Fruit fly (Drosophila melanogaster) whole organism, embryonic: ENCODE measurements around the gene Rfx.

ENCODE experiments used
- ATbp ChIP-seq: fragments of 200-800 bp; sonication (Bioruptor generic); optimal IDR thresholded peaks from 2 replicates; lab custom pipeline; 2017; ENCODE audit warnings: missing biosample characterization, mild to moderate bottlenecking, missing genetic modification characterization, missing genetic modification reagents
- Aef1 ChIP-seq: fragments of 200-800 bp; sonication (Bioruptor generic); IDR thresholded peaks from 3 replicates; pipeline ENCODE4 v1.3.6; 2022; ENCODE audit warnings: missing biosample characterization, missing genetic modification characterization
- Asciz ChIP-seq: fragments of 200-800 bp; sonication (Bioruptor generic); optimal IDR thresholded peaks from 2 replicates; lab custom pipeline; 2017; ENCODE audit warnings: missing biosample characterization, mild to moderate bottlenecking, missing genetic modification characterization, missing genetic modification reagents
- C15 ChIP-seq: fragments of 200-800 bp; sonication (Bioruptor generic); IDR thresholded peaks from 3 replicates; pipeline ENCODE4 v1.3.6; 2022; ENCODE audit warnings: missing biosample characterization, missing genetic modification characterization
- CG10267 ChIP-seq: fragments of 200-800 bp; sonication (Bioruptor generic); optimal IDR thresholded peaks from 2 replicates; lab custom pipeline; 2018; ENCODE audit warnings: missing biosample characterization, mild to moderate bottlenecking, missing genetic modification characterization, moderate library complexity
- CG10959 ChIP-seq: fragments of 200-800 bp; sonication (Bioruptor generic); IDR thresholded peaks from 2 replicates; pipeline ENCODE4 v1.3.6; 2022; ENCODE audit warnings: missing biosample characterization, missing genetic modification characterization
- CG11085 ChIP-seq: fragments of 200-800 bp; sonication (Bioruptor generic); IDR thresholded peaks from 2 replicates; pipeline ENCODE4 v1.3.6; 2022; ENCODE audit warnings: missing biosample characterization, missing genetic modification characterization
- CG12219 ChIP-seq: fragments of 200-800 bp; sonication (Bioruptor generic); optimal IDR thresholded peaks from 3 replicates; lab custom pipeline; 2018; ENCODE audit warnings: missing biosample characterization, mild to moderate bottlenecking, missing genetic modification characterization
- CG15269 ChIP-seq: fragments of 200-800 bp; sonication (Bioruptor generic); optimal IDR thresholded peaks from 2 replicates; lab custom pipeline; 2018; ENCODE audit warnings: missing biosample characterization, mild to moderate bottlenecking, missing genetic modification characterization, moderate library complexity
- CG15514 ChIP-seq: fragments of 200-800 bp; sonication (Bioruptor generic); optimal IDR thresholded peaks from 3 replicates; lab custom pipeline; 2017; ENCODE audit warnings: missing biosample characterization, missing genetic modification characterization, mild to moderate bottlenecking, moderate library complexity, missing genetic modification reagents
- CG17912 ChIP-seq: fragments of 200-800 bp; sonication (Bioruptor generic); optimal IDR thresholded peaks from 2 replicates; lab custom pipeline; 2018; ENCODE audit warnings: missing biosample characterization, mild to moderate bottlenecking, missing genetic modification characterization
- CG1832 ChIP-seq: fragments of 200-800 bp; sonication (Bioruptor generic); optimal IDR thresholded peaks from 2 replicates; lab custom pipeline; 2017; ENCODE audit warnings: missing biosample characterization, mild to moderate bottlenecking, missing genetic modification characterization, inconsistent platforms
- CG2129 ChIP-seq: fragments of 200-800 bp; sonication (Bioruptor generic); IDR thresholded peaks from 2 replicates; pipeline ENCODE4 v1.3.6; 2022; ENCODE audit warnings: missing biosample characterization, missing genetic modification characterization; ENCODE audit not compliant: partially characterized antibody
- CG32767 ChIP-seq: fragments of 200-800 bp; sonication (Bioruptor generic); IDR thresholded peaks from 2 replicates; pipeline ENCODE4 v1.3.6; 2022; ENCODE audit warnings: missing biosample characterization, missing genetic modification characterization
- CG7786 ChIP-seq: fragments of 200-800 bp; sonication (Bioruptor generic); optimal IDR thresholded peaks from 2 replicates; lab custom pipeline; 2016; ENCODE audit warnings: missing biosample characterization, missing genetic modification characterization
- CG8290 ChIP-seq, 3 experiments: fragments of 200-800 bp; sonication (Bioruptor generic); optimal IDR thresholded peaks; 2 replicates each; lab custom pipeline; 2016 to 2019; ENCODE audit warnings: missing biosample characterization in 3 of 3, missing genetic modification characterization in 3 of 3, mild to moderate bottlenecking in 2 of 3, moderate library complexity in 1 of 3
- CG9876 ChIP-seq: fragments of 200-800 bp; sonication (Bioruptor generic); optimal IDR thresholded peaks from 2 replicates; lab custom pipeline; 2016; ENCODE audit warnings: missing biosample characterization, missing genetic modification characterization
- CTCF ChIP-seq: fragments of 200-800 bp; sonication (Bioruptor generic); optimal IDR thresholded peaks from 2 replicates; lab custom pipeline; 2017; ENCODE audit warnings: missing biosample characterization, mild to moderate bottlenecking, missing genetic modification characterization, moderate library complexity
- Drgx ChIP-seq: fragments of 200-800 bp; sonication (Bioruptor generic); IDR thresholded peaks from 2 replicates; pipeline ENCODE4 v1.3.6; 2022; ENCODE audit warnings: missing biosample characterization, missing genetic modification characterization
- GATAe ChIP-seq: fragments of 200-800 bp; sonication (Bioruptor generic); conservative IDR thresholded peaks from 2 replicates; pipeline ENCODE4 v1.3.6; 2022; ENCODE audit warnings: missing biosample characterization, missing genetic modification characterization
- Hr39 ChIP-seq: fragments of >200 bp; optimal IDR thresholded peaks from 2 replicates; lab custom pipeline; 2017
- Lpt ChIP-seq: fragments of >200 bp; optimal IDR thresholded peaks from 2 replicates; lab custom pipeline; 2018; ENCODE audit warnings: missing biosample characterization, missing genetic modification characterization
- Nf-YA ChIP-seq: fragments of 200-800 bp; sonication (Bioruptor generic); IDR thresholded peaks from 2 replicates; pipeline ENCODE4 v1.3.6; 2022; ENCODE audit warnings: missing biosample characterization, missing genetic modification characterization
- Oaz ChIP-seq: fragments of 200-800 bp; sonication (Bioruptor generic); IDR thresholded peaks from 2 replicates; pipeline ENCODE4 v1.3.6; 2022; ENCODE audit warnings: missing biosample characterization, missing genetic modification characterization
- Pdp1 ChIP-seq, 2 experiments: fragments of 200-800 bp; sonication (Bioruptor generic); optimal IDR thresholded peaks; 3 replicates each; lab custom pipeline; 2016; ENCODE audit warnings: missing biosample characterization in 2 of 2, missing genetic modification characterization in 2 of 2, mild to moderate bottlenecking in 1 of 2, moderate library complexity in 1 of 2
- Rx ChIP-seq: fragments of 200-800 bp; sonication (Bioruptor generic); IDR thresholded peaks from 2 replicates; pipeline ENCODE4 v1.3.6; 2022; ENCODE audit warnings: missing biosample characterization, missing genetic modification characterization
- Sry-δ ChIP-seq: fragments of 200-800 bp; sonication (Bioruptor generic); optimal IDR thresholded peaks from 2 replicates; lab custom pipeline; 2016; ENCODE audit warnings: missing biosample characterization, missing genetic modification characterization
- YL-1 ChIP-seq: fragments of 200-800 bp; sonication (Bioruptor generic); optimal IDR thresholded peaks from 3 replicates; lab custom pipeline; 2017; ENCODE audit warnings: missing biosample characterization, mild to moderate bottlenecking, missing genetic modification characterization
- bcd ChIP-seq: fragments of 200-800 bp; sonication (Bioruptor generic); optimal IDR thresholded peaks from 2 replicates; lab custom pipeline; 2017; ENCODE audit warnings: missing biosample characterization, mild to moderate bottlenecking, missing genetic modification characterization
- cg ChIP-seq: fragments of 200-800 bp; sonication (Bioruptor generic); optimal IDR thresholded peaks from 3 replicates; lab custom pipeline; 2019; ENCODE audit warnings: missing biosample characterization, mild to moderate bottlenecking, missing genetic modification characterization, moderate library complexity
- da ChIP-seq: fragments of 200-800 bp; sonication (Bioruptor generic); optimal IDR thresholded peaks from 2 replicates; lab custom pipeline; 2016; ENCODE audit warnings: missing biosample characterization, missing genetic modification characterization
- ems ChIP-seq: fragments of 200-800 bp; sonication (Bioruptor generic); optimal IDR thresholded peaks from 3 replicates; lab custom pipeline; 2016; ENCODE audit warnings: missing biosample characterization, missing genetic modification characterization
- eve ChIP-seq, 2 experiments: fragments of >200 bp; optimal IDR thresholded peaks; 2 replicates each; lab custom pipeline; 2017; ENCODE audit warnings: missing biosample characterization in 2 of 2, missing genetic modification characterization in 2 of 2
- eyg ChIP-seq: fragments of 200-800 bp; sonication (Bioruptor generic); optimal IDR thresholded peaks from 3 replicates; lab custom pipeline; 2016; ENCODE audit warnings: missing biosample characterization, missing genetic modification characterization
- fd64A ChIP-seq: fragments of 200-800 bp; sonication (Bioruptor generic); optimal IDR thresholded peaks from 3 replicates; lab custom pipeline; 2018; ENCODE audit warnings: missing biosample characterization, mild to moderate bottlenecking, missing genetic modification characterization
- grau ChIP-seq: fragments of 200-800 bp; optimal IDR thresholded peaks from 3 replicates; lab custom pipeline; 2019; ENCODE audit warnings: missing biosample characterization, mild to moderate bottlenecking, missing genetic modification characterization, moderate library complexity
- kay ChIP-seq: fragments of 200-800 bp; sonication (Bioruptor generic); optimal IDR thresholded peaks from 2 replicates; lab custom pipeline; 2016; ENCODE audit warnings: missing biosample characterization, missing genetic modification characterization
- lab ChIP-seq: fragments of 200-800 bp; sonication (Bioruptor generic); optimal IDR thresholded peaks from 3 replicates; lab custom pipeline; 2017; ENCODE audit warnings: missing biosample characterization, missing genetic modification characterization, mild to moderate bottlenecking, moderate library complexity, missing genetic modification reagents
- lilli ChIP-seq: fragments of 200-800 bp; sonication (Bioruptor generic); optimal IDR thresholded peaks from 3 replicates; lab custom pipeline; 2016; ENCODE audit warnings: missing biosample characterization, missing genetic modification characterization
- nerfin-1 ChIP-seq: fragments of 200-800 bp; sonication (Bioruptor generic); optimal IDR thresholded peaks from 3 replicates; lab custom pipeline; 2019; ENCODE audit warnings: missing biosample characterization, mild to moderate bottlenecking, missing genetic modification characterization, moderate library complexity
- odd ChIP-seq: fragments of 200-800 bp; sonication (Bioruptor generic); optimal IDR thresholded peaks from 2 replicates; lab custom pipeline; 2017; ENCODE audit warnings: missing biosample characterization, mild to moderate bottlenecking, missing genetic modification characterization
- otp ChIP-seq: fragments of 200-800 bp; sonication (Bioruptor generic); IDR thresholded peaks from 3 replicates; pipeline ENCODE4, ENCODE4 v1.3.6; 2022; ENCODE audit warnings: missing biosample characterization, missing genetic modification characterization
- psq ChIP-seq: fragments of 200-800 bp; sonication (Bioruptor generic); optimal IDR thresholded peaks from 2 replicates; lab custom pipeline; 2017; ENCODE audit warnings: missing biosample characterization, missing genetic modification characterization
- sd ChIP-seq: fragments of 200-800 bp; sonication (Bioruptor generic); optimal IDR thresholded peaks from 3 replicates; lab custom pipeline; 2018; ENCODE audit warnings: missing biosample characterization, mild to moderate bottlenecking, missing genetic modification characterization, moderate library complexity
- sima ChIP-seq: fragments of 200-800 bp; sonication (Bioruptor generic); optimal IDR thresholded peaks from 2 replicates; lab custom pipeline; 2016; ENCODE audit warnings: missing biosample characterization, missing genetic modification characterization
- sna ChIP-seq: fragments of 200-800 bp; sonication (Bioruptor generic); IDR thresholded peaks from 2 replicates; pipeline ENCODE4 v1.3.6; 2022; ENCODE audit warnings: missing biosample characterization, missing genetic modification characterization; ENCODE audit not compliant: partially characterized antibody
- so ChIP-seq: fragments of 200-800 bp; sonication (Bioruptor generic); IDR thresholded peaks from 3 replicates; pipeline ENCODE4 v1.3.6; 2022; ENCODE audit warnings: missing biosample characterization, missing genetic modification characterization
- sqz ChIP-seq: fragments of 200-800 bp; sonication (Bioruptor generic); optimal IDR thresholded peaks from 3 replicates; lab custom pipeline; 2018; ENCODE audit warnings: missing biosample characterization, mild to moderate bottlenecking, missing genetic modification characterization
- stc ChIP-seq: fragments of 200-800 bp; sonication (Bioruptor generic); IDR thresholded peaks from 2 replicates; pipeline ENCODE4 v1.3.6; 2022; ENCODE audit warnings: missing biosample characterization, missing genetic modification characterization
- tio ChIP-seq: fragments of 200-800 bp; sonication (Bioruptor generic); optimal IDR thresholded peaks from 2 replicates; lab custom pipeline; 2017; ENCODE audit warnings: missing biosample characterization, missing genetic modification characterization, inconsistent platforms
- unpg ChIP-seq: fragments of 200-800 bp; sonication (Bioruptor generic); optimal IDR thresholded peaks from 3 replicates; lab custom pipeline; 2018; ENCODE audit warnings: missing biosample characterization, mild to moderate bottlenecking, missing genetic modification characterization, moderate library complexity

Gene Rfx

dm6 chr3R:10353932-10354703 lies 23.8 kb downstream of the Rfx start:
- no peak for TF ChIP-seq CG1832 (GFP tag; lab: Kevin White, UChicago)
- no peak for TF ChIP-seq tio (GFP tag; lab: Kevin White, UChicago)
- TF ChIP-seq sna = no peak
- TF ChIP-seq Pdp1 (GFP tag; optimal IDR thresholded peaks at IDR 0.05; lab: Kevin White, UChicago) = no peak
- TF ChIP-seq CG15269 = peak; percentile 5
- no peak for TF ChIP-seq Rx (GFP tag; lab: Robert Waterston, UW)
- TF ChIP-seq bcd (GFP tag; lab: Kevin White, UChicago) = no peak
- no peak for TF ChIP-seq CG2129
- no peak for TF ChIP-seq so (GFP tag; lab: Robert Waterston, UW)
- TF ChIP-seq ems (GFP tag; lab: Kevin White, UChicago) = no peak
- TF ChIP-seq CG10267 (tag; lab: Kevin White, UChicago) = peak; percentile 46
- no peak for TF ChIP-seq Lpt (GFP tag; lab: Kevin White, UChicago)
- TF ChIP-seq eve (GFP tag; optimal IDR thresholded peaks at IDR 0.05; lab: Kevin White, UChicago) = peak in 1 of 2 experiments; percentile 71
- no peak for TF ChIP-seq CG17912
- TF ChIP-seq sima (GFP tag; lab: Kevin White, UChicago) = no peak
- TF ChIP-seq nerfin-1 (tag; lab: Kevin White, UChicago) = peak; percentile 31
- no peak for TF ChIP-seq kay (GFP tag; lab: Kevin White, UChicago)
- no peak for TF ChIP-seq Hr39 (lab: Kevin White, UChicago)
- no peak for TF ChIP-seq CG12219
- peak; percentile 2 for TF ChIP-seq cg (GFP tag; lab: Kevin White, UChicago)
- no peak for TF ChIP-seq Sry-δ (GFP tag; lab: Kevin White, UChicago)
- TF ChIP-seq psq (GFP tag; lab: Kevin White, UChicago) = no peak
- no peak for TF ChIP-seq CG15514 (GFP tag; lab: Kevin White, UChicago)
- no peak for TF ChIP-seq C15
- peak; percentile 9 for TF ChIP-seq sd (tag; lab: Kevin White, UChicago)
- peak; percentile 3 for TF ChIP-seq lilli (GFP tag; lab: Kevin White, UChicago)
- TF ChIP-seq Nf-YA = no peak
- no peak for TF ChIP-seq CG7786 (GFP tag; lab: Kevin White, UChicago)
- TF ChIP-seq da (GFP tag; lab: Kevin White, UChicago) = no peak
- peak; percentile 5 for TF ChIP-seq ATbp (GFP tag; lab: Kevin White, UChicago)
- TF ChIP-seq stc (GFP tag; lab: Robert Waterston, UW) = no peak
- TF ChIP-seq sqz = no peak
- no peak for TF ChIP-seq eyg (GFP tag; lab: Kevin White, UChicago)
- TF ChIP-seq YL-1 = no peak
- peak; percentile 18 for TF ChIP-seq Asciz
- TF ChIP-seq CG9876 (GFP tag; lab: Kevin White, UChicago) = no peak
- TF ChIP-seq Drgx = no peak
- TF ChIP-seq CG11085 (GFP tag; lab: Robert Waterston, UW) = no peak
- TF ChIP-seq grau (tag; lab: Kevin White, UChicago) = peak; percentile 99
- TF ChIP-seq CG32767 (GFP tag; lab: Robert Waterston, UW) = no peak
- no peak for TF ChIP-seq Aef1 (GFP tag; lab: Robert Waterston, UW)
- no peak for TF ChIP-seq otp (GFP tag; lab: Robert Waterston, UW)
- TF ChIP-seq CG8290 (GFP tag; optimal IDR thresholded peaks at IDR 0.05; lab: Kevin White, UChicago) = no peak
- no peak for TF ChIP-seq CG8290 (tag; optimal IDR thresholded peaks at IDR 0.05; lab: Kevin White, UChicago)
- no peak for TF ChIP-seq Oaz
- TF ChIP-seq GATAe (GFP tag; lab: Robert Waterston, UW) = no peak
- no peak for TF ChIP-seq fd64A
- TF ChIP-seq lab (GFP tag; lab: Kevin White, UChicago) = peak; percentile 7
- TF ChIP-seq odd = no peak
- no peak for TF ChIP-seq CTCF (GFP tag; lab: Kevin White, UChicago)
- no peak for TF ChIP-seq CG10959 (GFP tag; lab: Robert Waterston, UW)
- TF ChIP-seq unpg (GFP tag; lab: Kevin White, UChicago) = peak; percentile 34
